Fruit fly (Drosophila melanogaster) whole organism, adult: ENCODE results near the gene CG17834.

Source experiments
- CG11617 ChIP-seq: fragments of 200-800 bp; sonication (Bioruptor generic); optimal IDR thresholded peaks from 2 replicates; lab custom pipeline; 2017; ENCODE audit warnings: mild to moderate bottlenecking, missing biosample characterization, missing genetic modification reagents, missing genetic modification characterization
- CG12768 ChIP-seq: fragments of 200-800 bp; sonication (Bioruptor generic); optimal IDR thresholded peaks from 2 replicates; lab custom pipeline; 2017; ENCODE audit warnings: missing biosample characterization, missing genetic modification characterization, mild to moderate bottlenecking, moderate library complexity, missing genetic modification reagents
- CG14711 ChIP-seq: fragments of 200-800 bp; sonication (Bioruptor generic); optimal IDR thresholded peaks from 2 replicates; lab custom pipeline; 2018; ENCODE audit warnings: missing biosample characterization, mild to moderate bottlenecking, missing genetic modification characterization, moderate library complexity
- CG1620 ChIP-seq: fragments of 200-800 bp; sonication (Bioruptor generic); optimal IDR thresholded peaks from 2 replicates; lab custom pipeline; 2016; ENCODE audit warnings: missing biosample characterization, missing genetic modification characterization
- CG33017 ChIP-seq: fragments of 200-800 bp; sonication (Bioruptor generic); optimal IDR thresholded peaks from 2 replicates; lab custom pipeline; 2018; ENCODE audit warnings: missing biosample characterization, mild to moderate bottlenecking, missing genetic modification characterization, moderate library complexity
- CG5204 ChIP-seq: fragments of 200-800 bp; sonication (Bioruptor generic); optimal IDR thresholded peaks from 2 replicates; lab custom pipeline; 2016; ENCODE audit warnings: missing biosample characterization, missing genetic modification characterization
- CG7045 ChIP-seq: fragments of 200-800 bp; sonication (Bioruptor generic); optimal IDR thresholded peaks from 2 replicates; lab custom pipeline; 2017; ENCODE audit warnings: missing biosample characterization, mild to moderate bottlenecking, missing genetic modification characterization
- CG7101 ChIP-seq: fragments of 200-800 bp; sonication (Bioruptor generic); optimal IDR thresholded peaks from 2 replicates; lab custom pipeline; 2018; ENCODE audit warnings: missing biosample characterization, mild to moderate bottlenecking, missing genetic modification characterization, moderate library complexity
- Clk ChIP-seq: fragments of 200-800 bp; sonication (Bioruptor generic); optimal IDR thresholded peaks from 2 replicates; lab custom pipeline; 2017; ENCODE audit warnings: missing biosample characterization, missing genetic modification characterization
- Crg-1 ChIP-seq: fragments of 200-800 bp; sonication (Bioruptor generic); optimal IDR thresholded peaks from 2 replicates; lab custom pipeline; 2016; ENCODE audit warnings: missing biosample characterization, missing genetic modification characterization
- Hr96 ChIP-seq: fragments of 200-800 bp; sonication (Bioruptor generic); optimal IDR thresholded peaks from 2 replicates; lab custom pipeline; 2016; ENCODE audit warnings: missing biosample characterization, missing genetic modification characterization
- Mnt ChIP-seq: fragments of 200-800 bp; sonication (Bioruptor generic); optimal IDR thresholded peaks from 2 replicates; lab custom pipeline; 2016; ENCODE audit warnings: missing biosample characterization, mild to moderate bottlenecking, missing genetic modification characterization
- bab1 ChIP-seq: fragments of 200-800 bp; sonication (Bioruptor generic); optimal IDR thresholded peaks from 3 replicates; lab custom pipeline; 2019; ENCODE audit warnings: missing biosample characterization, mild to moderate bottlenecking, missing genetic modification characterization, moderate library complexity
- cic ChIP-seq: fragments of 200-800 bp; sonication (Bioruptor generic); optimal IDR thresholded peaks from 2 replicates; lab custom pipeline; 2017; ENCODE audit warnings: missing biosample characterization, mild to moderate bottlenecking, missing genetic modification characterization, moderate library complexity
- cnc ChIP-seq, 2 experiments: fragments of >200 bp; optimal IDR thresholded peaks; 2 replicates each; lab custom pipeline; 2017
- kay ChIP-seq: fragments of 200-800 bp; sonication (Bioruptor generic); peaks from one replicate; lab custom pipeline; 2016; ENCODE audit warnings: missing biosample characterization, missing genetic modification characterization, borderline replicate concordance
- ovo ChIP-seq: fragments of 200-800 bp; sonication (Bioruptor generic); optimal IDR thresholded peaks from 2 replicates; lab custom pipeline; 2016; ENCODE audit warnings: missing biosample characterization, missing genetic modification characterization
- pad ChIP-seq: fragments of 200-800 bp; sonication (Bioruptor generic); optimal IDR thresholded peaks from 3 replicates; lab custom pipeline; 2017; ENCODE audit warnings: missing biosample characterization, missing genetic modification characterization, mild to moderate bottlenecking, moderate library complexity, missing genetic modification reagents
- tj ChIP-seq: fragments of 200-800 bp; sonication (Bioruptor generic); optimal IDR thresholded peaks from 3 replicates; lab custom pipeline; 2017; ENCODE audit warnings: missing biosample characterization, mild to moderate bottlenecking, missing genetic modification characterization, moderate library complexity
- toe ChIP-seq: fragments of 200-800 bp; sonication (Bioruptor generic); optimal IDR thresholded peaks from 2 replicates; lab custom pipeline; 2016; ENCODE audit warnings: missing biosample characterization, missing genetic modification characterization

CG17834 gene

DNA sequence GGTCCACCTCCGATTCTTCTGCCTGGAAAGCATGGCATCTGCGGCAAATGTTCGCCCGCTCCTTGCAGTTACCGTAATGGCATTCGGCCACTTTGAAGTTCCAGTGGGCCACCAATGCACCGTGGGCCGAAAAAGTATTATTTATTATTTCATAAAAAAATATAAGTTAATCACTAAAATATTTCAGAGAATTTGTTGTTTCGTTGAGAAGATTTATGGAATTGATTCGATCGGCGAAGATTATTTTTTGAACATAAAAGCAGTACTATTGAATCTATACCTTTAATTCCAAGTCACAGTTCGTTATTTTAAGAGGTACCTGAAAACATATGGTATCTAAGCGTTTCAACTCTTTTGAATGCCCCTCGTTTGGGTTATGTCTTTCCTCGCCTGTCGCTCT lies 45.3 kb downstream of the CG17834 start:
- TF ChIP-seq CG5204 (GFP tag; lab: Kevin White, UChicago) (no peak), cic (no peak), toe (GFP tag; lab: Kevin White, UChicago) (no peak), Hr96 (GFP tag; lab: Kevin White, UChicago) (no peak), CG33017 (no peak), bab1 (GFP tag; lab: Kevin White, UChicago) (no peak), CG1620 (GFP tag; lab: Kevin White, UChicago) (no peak), pad (GFP tag; lab: Kevin White, UChicago) (no peak), CG14711 (no peak), cnc (optimal IDR thresholded peaks at IDR 0.05; lab: Kevin White, UChicago) (no peak), kay (GFP tag; lab: Kevin White, UChicago) (no peak), Mnt (GFP tag; lab: Kevin White, UChicago) (no peak), ovo (GFP tag; lab: Kevin White, UChicago) (no peak), Clk (GFP tag; lab: Kevin White, UChicago) (no peak), CG7101 (no peak), CG7045 (GFP tag; lab: Kevin White, UChicago) (no peak), CG12768 (GFP tag; lab: Kevin White, UChicago) (no peak)

DNA sequence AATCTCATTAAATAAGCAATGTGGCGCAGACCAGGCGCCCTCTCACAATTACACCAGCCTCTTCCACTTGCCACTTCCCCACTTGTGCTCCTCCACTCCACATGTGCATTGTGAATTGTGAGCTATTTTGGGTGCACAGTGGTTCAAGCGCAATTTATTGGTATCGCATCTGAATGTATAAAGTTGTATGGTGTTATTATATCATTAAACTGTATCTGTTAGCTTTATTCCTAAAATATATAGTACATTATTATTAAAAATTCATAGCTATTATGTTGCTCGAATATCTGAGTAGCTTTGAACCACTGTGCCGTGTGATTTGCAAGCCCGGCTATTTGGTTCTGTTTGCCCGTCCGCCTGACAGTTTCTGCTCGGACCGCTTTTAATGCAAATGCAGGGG lies 46.0 kb downstream of the CG17834 start:
- TF ChIP-seq Clk (GFP tag; lab: Kevin White, UChicago) = no peak
- no peak for TF ChIP-seq cic
- peak; percentile 54 for TF ChIP-seq CG7101
- TF ChIP-seq bab1 (GFP tag; lab: Kevin White, UChicago) = peak; percentile 48
- no peak for TF ChIP-seq Mnt (GFP tag; lab: Kevin White, UChicago)
- TF ChIP-seq tj = peak; percentile 66
- TF ChIP-seq CG33017 = peak; percentile 43
- no peak for TF ChIP-seq CG12768 (GFP tag; lab: Kevin White, UChicago)
- TF ChIP-seq cnc (optimal IDR thresholded peaks at IDR 0.05; lab: Kevin White, UChicago) = no peak
- TF ChIP-seq Crg-1 (GFP tag; lab: Kevin White, UChicago) = no peak
- TF ChIP-seq Hr96 (GFP tag; lab: Kevin White, UChicago) = no peak
- TF ChIP-seq CG7045 (GFP tag; lab: Kevin White, UChicago) = peak; percentile 24
- no peak for TF ChIP-seq kay (GFP tag; lab: Kevin White, UChicago)
- peak; percentile 7 for TF ChIP-seq CG5204 (GFP tag; lab: Kevin White, UChicago)
- TF ChIP-seq pad (GFP tag; lab: Kevin White, UChicago) = peak; percentile 14
- TF ChIP-seq CG14711 = peak; percentile 64
- TF ChIP-seq CG1620 (GFP tag; lab: Kevin White, UChicago) = no peak
- TF ChIP-seq toe (GFP tag; lab: Kevin White, UChicago) = no peak
- TF ChIP-seq CG11617 (GFP tag; lab: Kevin White, UChicago) = peak; percentile 20
- no peak for TF ChIP-seq ovo (GFP tag; lab: Kevin White, UChicago)

DNA sequence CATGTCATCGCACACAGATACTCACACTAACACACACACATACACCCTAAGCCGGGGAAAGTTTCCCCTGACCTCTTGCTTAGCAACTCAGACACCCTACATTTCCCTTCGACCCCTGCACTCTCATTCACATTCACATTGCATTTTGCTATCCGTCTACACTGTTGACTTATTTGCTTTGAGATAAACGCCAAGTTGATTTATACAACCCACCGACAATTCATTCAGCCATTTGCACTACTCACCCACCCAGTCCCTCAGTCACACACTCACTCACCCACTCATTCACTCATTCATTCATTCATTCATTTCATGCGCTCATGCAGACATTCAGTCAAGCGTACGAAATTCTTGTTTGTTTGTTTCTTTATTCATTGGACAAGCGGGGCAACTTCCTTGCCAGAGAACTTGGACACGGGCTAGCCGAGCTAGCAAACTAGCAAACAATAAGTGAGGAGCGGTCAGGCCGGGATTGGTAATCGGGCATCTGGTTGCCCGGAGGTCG lies 47.6 kb downstream of the CG17834 start:
- TF ChIP-seq tj (no peak), CG33017 (no peak), ovo (GFP tag; lab: Kevin White, UChicago) (no peak), Mnt (GFP tag; lab: Kevin White, UChicago) (no peak), Hr96 (GFP tag; lab: Kevin White, UChicago) (no peak), pad (GFP tag; lab: Kevin White, UChicago) (no peak), cnc (optimal IDR thresholded peaks at IDR 0.05; lab: Kevin White, UChicago) (no peak), CG14711 (no peak), kay (GFP tag; lab: Kevin White, UChicago) (no peak), CG7045 (GFP tag; lab: Kevin White, UChicago) (no peak), CG5204 (GFP tag; lab: Kevin White, UChicago) (no peak), toe (GFP tag; lab: Kevin White, UChicago) (no peak), CG12768 (GFP tag; lab: Kevin White, UChicago) (no peak), CG11617 (GFP tag; lab: Kevin White, UChicago) (no peak), Clk (GFP tag; lab: Kevin White, UChicago) (no peak), CG1620 (GFP tag; lab: Kevin White, UChicago) (no peak), cic (no peak), CG7101 (no peak)

DNA sequence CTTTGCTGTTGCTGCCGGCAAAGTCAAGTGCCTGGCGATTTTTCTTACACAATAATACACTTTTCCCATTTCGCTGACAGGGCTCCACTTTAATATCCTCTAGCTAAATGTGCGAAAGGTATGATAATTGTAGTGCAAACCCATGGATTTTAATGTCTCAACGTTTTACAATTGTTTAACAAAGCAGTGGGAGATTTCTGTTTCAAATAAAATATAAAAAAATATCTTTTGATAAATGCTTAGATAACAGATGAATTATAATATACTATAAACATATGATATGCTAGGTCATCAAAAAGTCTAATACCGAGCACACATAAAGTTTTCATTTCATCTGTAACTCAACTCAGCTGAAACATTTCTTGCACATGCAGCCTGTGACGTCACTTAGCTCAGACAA lies 50.9 kb downstream of the CG17834 start:
- peak; percentile 19 for TF ChIP-seq tj
- TF ChIP-seq Hr96 (GFP tag; lab: Kevin White, UChicago) = no peak

DNA sequence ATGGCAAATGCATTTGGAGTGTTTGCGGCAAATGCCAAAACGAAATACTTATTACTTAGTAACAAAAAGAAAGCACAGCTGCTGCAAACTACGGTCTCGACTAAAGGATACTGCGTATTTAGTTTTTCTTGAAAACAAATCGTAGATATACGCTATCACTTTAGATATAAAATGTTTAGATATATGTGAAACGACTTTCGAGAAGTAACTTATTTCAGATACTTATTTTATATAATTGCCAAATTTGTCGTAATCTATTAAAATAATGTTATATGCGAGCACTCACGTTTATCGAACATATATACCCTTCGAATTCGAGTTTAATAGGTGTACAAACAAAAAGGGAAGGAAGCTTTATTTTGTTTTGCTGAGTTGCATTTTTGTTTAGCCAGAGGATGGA lies 54.2 kb downstream of the CG17834 start:
- TF ChIP-seq tj = peak; percentile 56
- no peak for TF ChIP-seq Crg-1 (GFP tag; lab: Kevin White, UChicago)

DNA sequence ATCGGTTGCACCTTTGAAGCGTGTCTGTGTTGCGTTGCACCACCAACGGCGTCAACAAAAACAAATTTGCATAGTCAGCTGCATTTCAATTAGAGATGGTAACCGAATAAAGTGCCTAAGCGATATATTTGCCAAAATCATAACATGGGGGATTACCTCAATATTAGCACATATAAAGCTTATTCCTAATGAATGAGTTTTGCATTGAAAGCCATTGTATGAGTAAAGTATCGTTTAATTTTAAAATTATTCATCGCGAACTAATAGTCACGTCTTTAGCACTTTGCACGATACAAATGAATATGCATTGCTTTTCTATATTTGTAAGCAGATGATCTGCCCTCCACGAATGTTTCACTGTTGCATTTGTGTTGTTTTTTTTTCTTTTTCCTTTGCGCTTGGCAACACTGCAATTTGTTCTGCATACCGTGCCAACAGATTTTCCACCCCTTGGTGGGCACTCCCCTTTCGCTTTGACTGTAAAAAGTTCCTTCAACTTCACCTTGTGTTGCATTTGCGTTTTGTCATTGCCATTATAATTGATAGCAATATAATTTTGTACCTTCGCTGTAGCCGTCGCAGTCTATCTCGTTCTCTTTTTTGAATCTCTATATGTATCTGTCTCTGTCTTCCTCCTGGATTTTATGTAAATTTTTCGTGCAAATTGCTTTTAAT lies 56.2 kb downstream of the CG17834 start:
- no peak for TF ChIP-seq CG7045 (GFP tag; lab: Kevin White, UChicago)
- no peak for TF ChIP-seq CG7101
- TF ChIP-seq Crg-1 (GFP tag; lab: Kevin White, UChicago) = no peak
- no peak for TF ChIP-seq cic
- peak; percentile 59 for TF ChIP-seq tj
- no peak for TF ChIP-seq Mnt (GFP tag; lab: Kevin White, UChicago)
- TF ChIP-seq CG14711 = no peak
- TF ChIP-seq CG11617 (GFP tag; lab: Kevin White, UChicago) = no peak
